Worm (Caenorhabditis elegans) whole organism, L1 larva: ENCODE results near the gene lgc-50.
A peak's percentile ranks its signal among the peaks of the same experiment; 100 is the strongest.

ENCODE experiments used
- C04F5.9 ChIP-seq: sonication (generic microtip); optimal IDR thresholded peaks from 2 replicates; lab custom pipeline; 2016; ENCODE audit warnings: missing genetic modification characterization, missing compliant biosample characterization
- C16A3.4 ChIP-seq: fragments of 150-350 bp; optimal IDR thresholded peaks from 2 replicates; lab custom pipeline; 2014; ENCODE audit warnings: missing biosample characterization, missing genetic modification characterization
- aha-1 ChIP-seq: fragments of 150-350 bp; optimal IDR thresholded peaks from 2 replicates; lab custom pipeline; 2014; ENCODE audit warnings: missing biosample characterization, missing genetic modification characterization
- blmp-1 ChIP-seq: fragments of 150-350 bp; optimal IDR thresholded peaks from 2 replicates; lab custom pipeline; 2014; ENCODE audit warnings: missing biosample characterization, missing genetic modification characterization
- ceh-63 ChIP-seq: fragments of 200-800 bp; sonication (Bioruptor generic); optimal IDR thresholded peaks from 2 replicates; lab custom pipeline; 2018; ENCODE audit warnings: mild to moderate bottlenecking, missing genetic modification characterization, missing compliant biosample characterization
- ceh-88 ChIP-seq: fragments of 200-800 bp; sonication (Bioruptor generic); IDR thresholded peaks from 2 replicates; pipeline ENCODE4 v1.3.6; 2022; ENCODE audit warnings: missing genetic modification characterization, missing compliant biosample characterization
- dpl-1 ChIP-seq, 3 experiments: fragments of 150-350 bp in 2 of 3; sonication (generic microtip) in 1 of 3; optimal IDR thresholded peaks; 2 replicates each; lab custom pipeline; 2014 to 2017; ENCODE audit warnings: missing biosample characterization in 3 of 3, missing genetic modification characterization in 3 of 3, missing genetic modification reagents in 3 of 3
- dsc-1 ChIP-seq: sonication (generic microtip); optimal IDR thresholded peaks from 2 replicates; lab custom pipeline; 2016; ENCODE audit warnings: mild to moderate bottlenecking, missing genetic modification characterization, missing compliant biosample characterization
- efl-1 ChIP-seq, 4 experiments: fragments of 150-350 bp; optimal IDR thresholded peaks in 3 of 4; peaks in 1 of 4; 1 replicate in 1 of 4; 2 replicates in 3 of 4; lab custom pipeline; 2014; ENCODE audit warnings: missing biosample characterization in 2 of 4, missing genetic modification characterization in 2 of 4, missing genetic modification reagents in 2 of 4
- efl-3 ChIP-seq: fragments of 200-800 bp; sonication (Bioruptor generic); optimal IDR thresholded peaks from 2 replicates; lab custom pipeline; 2018; ENCODE audit warnings: mild to moderate bottlenecking, missing genetic modification characterization, missing compliant biosample characterization
- egl-13 ChIP-seq: sonication (generic microtip); optimal IDR thresholded peaks from 2 replicates; lab custom pipeline; 2016; ENCODE audit warnings: missing genotype, missing genetic modification reagents, missing genetic modification characterization, missing compliant biosample characterization
- elt-3 ChIP-seq, 6 experiments: fragments of 150-350 bp in 1 of 6; sonication (generic microtip); optimal IDR thresholded peaks; 2 replicates each; lab custom pipeline; 2017 to 2018; ENCODE audit warnings: missing biosample characterization in 6 of 6, missing genetic modification characterization in 6 of 6, inconsistent platforms in 1 of 6
- fkh-10 ChIP-seq: sonication (generic microtip); optimal IDR thresholded peaks from 2 replicates; lab custom pipeline; 2017; ENCODE audit warnings: missing biosample characterization, missing genetic modification reagents, missing genetic modification characterization
- fkh-8 ChIP-seq: sonication (generic microtip); optimal IDR thresholded peaks from 2 replicates; lab custom pipeline; 2016; ENCODE audit warnings: mild to moderate bottlenecking, missing genetic modification characterization, missing compliant biosample characterization
- fos-1 ChIP-seq: fragments of 150-350 bp; optimal IDR thresholded peaks from 2 replicates; lab custom pipeline; 2014; ENCODE audit warnings: missing biosample characterization, missing genetic modification characterization
- hlh-17 ChIP-seq: fragments of 200-800 bp; sonication (Bioruptor generic); optimal IDR thresholded peaks from 2 replicates; lab custom pipeline; 2018; ENCODE audit warnings: missing genetic modification characterization, mild to moderate bottlenecking, missing compliant biosample characterization, moderate library complexity, borderline replicate concordance
- isw-1 ChIP-seq: fragments of 200-800 bp; sonication (Bioruptor generic); IDR thresholded peaks from 2 replicates; pipeline ENCODE4 v1.3.6; 2022; ENCODE audit warnings: missing genetic modification characterization, missing compliant biosample characterization
- lin-13 ChIP-seq: fragments of 150-350 bp; optimal IDR thresholded peaks from 2 replicates; lab custom pipeline; 2014; ENCODE audit warnings: missing biosample characterization, missing genetic modification reagents, missing genetic modification characterization
- lin-14 ChIP-seq: fragments of 200-800 bp; sonication (Bioruptor generic); optimal IDR thresholded peaks from 2 replicates; lab custom pipeline; 2018; ENCODE audit warnings: mild to moderate bottlenecking, missing genetic modification characterization, moderate library complexity, missing compliant biosample characterization
- lin-15B ChIP-seq: fragments of 150-350 bp; sonication (generic microtip); optimal IDR thresholded peaks from 3 replicates; lab custom pipeline; 2014; ENCODE audit warnings: missing biosample characterization, missing genetic modification characterization
- lin-35 ChIP-seq, 2 experiments: fragments of 150-350 bp; optimal IDR thresholded peaks; 2 replicates each; lab custom pipeline; 2014; ENCODE audit warnings: missing biosample characterization in 2 of 2, missing genetic modification characterization in 2 of 2, missing genetic modification reagents in 2 of 2
- lir-3 ChIP-seq: sonication (generic microtip); optimal IDR thresholded peaks from 2 replicates; lab custom pipeline; 2016; ENCODE audit warnings: mild to moderate bottlenecking, missing genetic modification characterization, moderate library complexity, missing compliant biosample characterization; ENCODE audit not compliant: poor library complexity
- lsy-2 ChIP-seq, 2 experiments: fragments of 150-350 bp; optimal IDR thresholded peaks; 2 replicates each; lab custom pipeline; 2014; ENCODE audit warnings: missing biosample characterization in 2 of 2, missing genetic modification characterization in 2 of 2
- mab-9 ChIP-seq: fragments of 200-800 bp; sonication (Bioruptor generic); IDR thresholded peaks from 2 replicates; pipeline ENCODE4 v1.3.6; 2022; ENCODE audit warnings: missing genetic modification reagents, missing genetic modification characterization, missing compliant biosample characterization
- mep-1 ChIP-seq: fragments of 150-350 bp; optimal IDR thresholded peaks from 2 replicates; lab custom pipeline; 2014; ENCODE audit warnings: missing biosample characterization, missing genetic modification characterization
- nhr-11 ChIP-seq: fragments of 150-350 bp; optimal IDR thresholded peaks from 2 replicates; lab custom pipeline; 2014; ENCODE audit warnings: missing biosample characterization, missing genetic modification characterization
- nhr-12 ChIP-seq: sonication (generic microtip); optimal IDR thresholded peaks from 2 replicates; lab custom pipeline; 2017; ENCODE audit warnings: missing biosample characterization, missing genetic modification characterization
- nhr-20 ChIP-seq: sonication (generic microtip); optimal IDR thresholded peaks from 2 replicates; lab custom pipeline; 2016; ENCODE audit warnings: mild to moderate bottlenecking, missing genetic modification characterization, missing compliant biosample characterization
- nhr-71 ChIP-seq: sonication (generic microtip); optimal IDR thresholded peaks from 2 replicates; lab custom pipeline; 2016; ENCODE audit warnings: mild to moderate bottlenecking, missing genetic modification characterization, moderate library complexity, missing compliant biosample characterization
- nhr-84 ChIP-seq: sonication (generic microtip); optimal IDR thresholded peaks from 2 replicates; lab custom pipeline; 2017; ENCODE audit warnings: missing biosample characterization, missing genetic modification characterization
- pag-3 ChIP-seq: sonication (generic microtip); optimal IDR thresholded peaks from 2 replicates; lab custom pipeline; 2017; ENCODE audit warnings: missing genetic modification characterization, mild to moderate bottlenecking, missing compliant biosample characterization, antibody characterized with exemption, borderline replicate concordance; ENCODE audit not compliant: insufficient read depth
- pax-3 ChIP-seq: fragments of 200-800 bp; sonication (Bioruptor generic); optimal IDR thresholded peaks from 2 replicates; lab custom pipeline; 2018; ENCODE audit warnings: mild to moderate bottlenecking, missing genetic modification characterization, moderate library complexity, missing compliant biosample characterization
- pqm-1 ChIP-seq: sonication (generic microtip); optimal IDR thresholded peaks from 3 replicates; lab custom pipeline; 2017; ENCODE audit warnings: missing biosample characterization, missing genetic modification characterization
- rnt-1 ChIP-seq: sonication (generic microtip); optimal IDR thresholded peaks from 2 replicates; lab custom pipeline; 2016; ENCODE audit warnings: mild to moderate bottlenecking, missing genetic modification characterization, moderate library complexity, missing compliant biosample characterization
- snpc-4 ChIP-seq: fragments of 150-350 bp; optimal IDR thresholded peaks from 2 replicates; lab custom pipeline; 2014; ENCODE audit warnings: missing biosample characterization, missing genetic modification characterization
- snu-23 ChIP-seq: sonication (generic microtip); optimal IDR thresholded peaks from 2 replicates; lab custom pipeline; 2016; ENCODE audit warnings: missing genetic modification characterization, missing compliant biosample characterization
- sox-4 ChIP-seq: sonication (generic microtip); optimal IDR thresholded peaks from 2 replicates; lab custom pipeline; 2016; ENCODE audit warnings: missing genetic modification characterization, missing compliant biosample characterization
- sptf-1 ChIP-seq: fragments of 150-350 bp; optimal IDR thresholded peaks from 2 replicates; lab custom pipeline; 2014; ENCODE audit warnings: missing biosample characterization, missing genetic modification characterization
- sup-37 ChIP-seq: fragments of 200-800 bp; sonication (Bioruptor generic); optimal IDR thresholded peaks from 2 replicates; lab custom pipeline; 2018; ENCODE audit warnings: mild to moderate bottlenecking, missing genetic modification characterization, missing compliant biosample characterization
- swsn-7 ChIP-seq: sonication (generic microtip); optimal IDR thresholded peaks from 2 replicates; lab custom pipeline; 2016; ENCODE audit warnings: missing genetic modification characterization, missing compliant biosample characterization
- tbx-2 ChIP-seq: sonication (generic microtip); optimal IDR thresholded peaks from 2 replicates; lab custom pipeline; 2016; ENCODE audit warnings: missing genetic modification characterization, missing compliant biosample characterization
- tlp-1 ChIP-seq: fragments of 150-350 bp; optimal IDR thresholded peaks from 2 replicates; lab custom pipeline; 2014; ENCODE audit warnings: missing biosample characterization, missing genetic modification characterization
- unc-62 ChIP-seq: fragments of 150-350 bp; optimal IDR thresholded peaks from 2 replicates; lab custom pipeline; 2014; ENCODE audit warnings: missing biosample characterization, missing genetic modification reagents, missing genetic modification characterization
- unc-98 ChIP-seq: fragments of 200-800 bp; sonication (Bioruptor generic); IDR thresholded peaks from 2 replicates; pipeline ENCODE4 v1.3.6; 2022; ENCODE audit warnings: missing genetic modification characterization, missing compliant biosample characterization
- vab-15 ChIP-seq: sonication (generic microtip); optimal IDR thresholded peaks from 2 replicates; lab custom pipeline; 2017; ENCODE audit warnings: missing genotype, mild to moderate bottlenecking, missing genetic modification characterization, missing compliant biosample characterization
- xbp-1 ChIP-seq: sonication (generic microtip); optimal IDR thresholded peaks from 2 replicates; lab custom pipeline; 2016; ENCODE audit warnings: missing genetic modification characterization, missing compliant biosample characterization

lgc-50 gene

ce11 chrIII:7395354-7395753, at the start of gene lgc-50:
Gene lgc-50 (minus strand): TSS chrIII:7395454.
- TF ChIP-seq xbp-1 (tag; lab: Kevin White, UChicago) (no peak), snu-23 (GFP tag; lab: Kevin White, UChicago) (no peak), egl-13 (no peak), pag-3 (tag; lab: Kevin White, UChicago) (no peak), C16A3.4 (tag; lab: Kevin White, UChicago) (no peak), lin-35 (GFP tag; optimal IDR thresholded peaks at IDR 0.05; lab: Kevin White, UChicago) (no peak), unc-98 (GFP tag; lab: Robert Waterston, UW) (no peak), pax-3 (tag; lab: Kevin White, UChicago) (no peak), mab-9 (GFP tag; lab: Robert Waterston, UW) (no peak), swsn-7 (tag; lab: Kevin White, UChicago) (no peak), fkh-10 (GFP tag; lab: Kevin White, UChicago) (no peak), lin-13 (GFP tag; lab: Kevin White, UChicago) (no peak), mep-1 (tag; lab: Kevin White, UChicago) (no peak), fkh-8 (tag; lab: Kevin White, UChicago) (no peak), tbx-2 (no peak)

- TF ChIP-seq lin-14 (peak; percentile 42), mep-1 (tag; lab: Kevin White, UChicago) (no peak), xbp-1 (tag; lab: Kevin White, UChicago) (no peak), tlp-1 (tag; lab: Kevin White, UChicago) (no peak), isw-1 (GFP tag; lab: Robert Waterston, UW) (no peak), fkh-10 (GFP tag; lab: Kevin White, UChicago) (peak; percentile 82)
Observed at ce11 chrIII:7399004-7399403, 3.8 kb upstream of the lgc-50 start.

- TF ChIP-seq dsc-1 (no peak), lsy-2 (tag; optimal IDR thresholded peaks at IDR 0.05; lab: Kevin White, UChicago) (peak in 1 of 2 experiments; percentile 10), snu-23 (GFP tag; lab: Kevin White, UChicago) (no peak), lin-13 (GFP tag; lab: Kevin White, UChicago) (no peak), snpc-4 (tag; lab: Kevin White, UChicago) (no peak), hlh-17 (GFP tag; lab: Kevin White, UChicago) (no peak), nhr-71 (tag; lab: Kevin White, UChicago) (peak; percentile 14), rnt-1 (tag; lab: Kevin White, UChicago) (peak; percentile 30), nhr-12 (tag; lab: Kevin White, UChicago) (no peak), fkh-8 (tag; lab: Kevin White, UChicago) (no peak), aha-1 (tag; lab: Kevin White, UChicago) (no peak), lin-14 (peak; percentile 3), blmp-1 (peak; percentile 11), efl-1 (optimal IDR thresholded peaks at IDR 0.05; lab: Kevin White, UChicago) (peak; percentile 2), efl-1 (GFP tag; optimal IDR thresholded peaks at IDR 0.05 in 1 of 2; lab: Kevin White, UChicago) (no peak), sox-4 (tag; lab: Kevin White, UChicago) (no peak)
Observed at ce11 chrIII:7397196-7397595, 1.9 kb upstream of the lgc-50 start.

- no peak for TF ChIP-seq lir-3 (tag; lab: Kevin White, UChicago)
- no peak for TF ChIP-seq nhr-20 (tag; lab: Kevin White, UChicago)
- no peak for TF ChIP-seq ceh-63 (GFP tag; lab: Kevin White, UChicago)
- TF ChIP-seq vab-15 (tag; lab: Kevin White, UChicago): no peak
- TF ChIP-seq unc-62 (GFP tag; lab: Kevin White, UChicago): no peak
- TF ChIP-seq fkh-8 (tag; lab: Kevin White, UChicago): no peak
- TF ChIP-seq pag-3 (tag; lab: Kevin White, UChicago): no peak
- TF ChIP-seq C04F5.9 (tag; lab: Kevin White, UChicago): no peak
- TF ChIP-seq nhr-84: no peak
- no peak for TF ChIP-seq sup-37 (GFP tag; lab: Kevin White, UChicago)
- TF ChIP-seq pqm-1: no peak
- TF ChIP-seq tbx-2: no peak
- no peak for TF ChIP-seq nhr-11
- peak; percentile 28 for TF ChIP-seq lin-15B (tag; lab: Kevin White, UChicago)
- TF ChIP-seq dpl-1 (GFP tag; optimal IDR thresholded peaks at IDR 0.05; lab: Kevin White, UChicago): peak in 2 of 3 experiments; percentile 2 to 16
- peak; percentile 46 for TF ChIP-seq nhr-71 (tag; lab: Kevin White, UChicago)
- no peak for TF ChIP-seq sptf-1 (tag; lab: Kevin White, UChicago)
- TF ChIP-seq blmp-1: no peak
- no peak for TF ChIP-seq ceh-88 (GFP tag; lab: Robert Waterston, UW)
- no peak for TF ChIP-seq egl-13
- TF ChIP-seq fos-1 (tag; lab: Kevin White, UChicago): no peak
- TF ChIP-seq efl-3 (GFP tag; lab: Kevin White, UChicago): no peak
- TF ChIP-seq elt-3 (tag; optimal IDR thresholded peaks at IDR 0.05; lab: Kevin White, UChicago): no peak
Observed at ce11 chrIII:7387359-7387758, 7.9 kb downstream of the lgc-50 start.
